Worm (Caenorhabditis elegans) whole organism, L4/young adult: Measurements from ENCODE around the gene plk-1.

ENCODE experiments used
- W03F9.2 ChIP-seq: fragments of 150-350 bp; optimal IDR thresholded peaks from 2 replicates; lab custom pipeline; 2014; ENCODE audit warnings: missing biosample characterization, missing genetic modification characterization
- dao-5 ChIP-seq: sonication (generic microtip); optimal IDR thresholded peaks from 2 replicates; lab custom pipeline; 2016; ENCODE audit warnings: missing genotype, missing genetic modification characterization, moderate library complexity, missing compliant biosample characterization
- him-1 ChIP-seq: sonication (generic microtip); optimal IDR thresholded peaks from 2 replicates; lab custom pipeline; 2016; ENCODE audit warnings: missing genotype, missing genetic modification reagents, missing genetic modification characterization, missing compliant biosample characterization

DNA sequence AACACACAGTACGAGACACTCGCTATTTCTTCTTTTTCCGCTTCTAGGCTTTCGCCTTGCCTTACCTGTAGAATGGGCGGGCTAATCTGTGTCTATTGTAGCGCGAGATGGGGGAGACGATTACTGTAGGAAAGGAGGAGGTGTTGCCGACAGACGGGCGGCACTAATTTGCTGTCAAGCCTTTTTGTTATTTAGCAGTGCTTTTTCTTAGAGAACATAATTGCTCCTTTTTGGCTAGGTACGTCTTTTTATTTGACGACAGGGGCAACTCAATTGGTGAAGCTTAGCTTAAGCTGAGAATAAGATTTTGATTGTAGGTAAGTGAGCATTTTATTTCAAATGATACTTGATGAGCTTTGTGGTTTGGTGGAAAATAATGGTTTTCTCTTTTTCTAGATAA lies 37.5 kb upstream of the plk-1 start:
- TF ChIP-seq W03F9.2 (tag; lab: Kevin White, UChicago) (no peak), dao-5 (tag; lab: Kevin White, UChicago) (no peak), him-1 (tag; lab: Kevin White, UChicago) (no peak)
